Worm (Caenorhabditis elegans) whole organism, L1 larva: ENCODE results near the gene nlp-67.

ENCODE experiments used
- aly-2 ChIP-seq: fragments of 150-350 bp; optimal IDR thresholded peaks from 2 replicates; lab custom pipeline; 2014; ENCODE audit warnings: missing biosample characterization, missing genetic modification characterization
- egl-13 ChIP-seq: sonication (generic microtip); optimal IDR thresholded peaks from 2 replicates; lab custom pipeline; 2016; ENCODE audit warnings: missing genotype, missing genetic modification reagents, missing genetic modification characterization, missing compliant biosample characterization
- elt-2 ChIP-seq: sonication (generic microtip); optimal IDR thresholded peaks from 2 replicates; lab custom pipeline; 2016; ENCODE audit warnings: missing genetic modification characterization, mild to moderate bottlenecking, inconsistent platforms, missing compliant biosample characterization, missing genetic modification reagents
- lin-13 ChIP-seq: fragments of 150-350 bp; optimal IDR thresholded peaks from 2 replicates; lab custom pipeline; 2014; ENCODE audit warnings: missing biosample characterization, missing genetic modification reagents, missing genetic modification characterization
- lin-15B ChIP-seq: fragments of 150-350 bp; sonication (generic microtip); optimal IDR thresholded peaks from 3 replicates; lab custom pipeline; 2014; ENCODE audit warnings: missing biosample characterization, missing genetic modification characterization
- lin-35 ChIP-seq, 2 experiments: fragments of 150-350 bp; optimal IDR thresholded peaks; 2 replicates each; lab custom pipeline; 2014; ENCODE audit warnings: missing biosample characterization in 2 of 2, missing genetic modification characterization in 2 of 2, missing genetic modification reagents in 2 of 2
- nhr-20 ChIP-seq: sonication (generic microtip); optimal IDR thresholded peaks from 2 replicates; lab custom pipeline; 2016; ENCODE audit warnings: mild to moderate bottlenecking, missing genetic modification characterization, missing compliant biosample characterization
- pqm-1 ChIP-seq: sonication (generic microtip); optimal IDR thresholded peaks from 3 replicates; lab custom pipeline; 2017; ENCODE audit warnings: missing biosample characterization, missing genetic modification characterization
- snpc-4 ChIP-seq: fragments of 150-350 bp; optimal IDR thresholded peaks from 2 replicates; lab custom pipeline; 2014; ENCODE audit warnings: missing biosample characterization, missing genetic modification characterization
- unc-86 ChIP-seq: sonication (generic microtip); optimal IDR thresholded peaks from 2 replicates; lab custom pipeline; 2016; ENCODE audit warnings: missing genetic modification characterization, missing compliant biosample characterization
- ztf-11 ChIP-seq, 2 experiments: sonication (generic microtip); optimal IDR thresholded peaks; 2 replicates each; lab custom pipeline; 2016 to 2017; ENCODE audit warnings: missing genetic modification characterization in 2 of 2, missing biosample characterization in 1 of 2, missing compliant biosample characterization in 1 of 2
- ztf-4 ChIP-seq: fragments of 150-350 bp; optimal IDR thresholded peaks from 2 replicates; lab custom pipeline; 2014; ENCODE audit warnings: missing biosample characterization, missing genetic modification characterization

DNA sequence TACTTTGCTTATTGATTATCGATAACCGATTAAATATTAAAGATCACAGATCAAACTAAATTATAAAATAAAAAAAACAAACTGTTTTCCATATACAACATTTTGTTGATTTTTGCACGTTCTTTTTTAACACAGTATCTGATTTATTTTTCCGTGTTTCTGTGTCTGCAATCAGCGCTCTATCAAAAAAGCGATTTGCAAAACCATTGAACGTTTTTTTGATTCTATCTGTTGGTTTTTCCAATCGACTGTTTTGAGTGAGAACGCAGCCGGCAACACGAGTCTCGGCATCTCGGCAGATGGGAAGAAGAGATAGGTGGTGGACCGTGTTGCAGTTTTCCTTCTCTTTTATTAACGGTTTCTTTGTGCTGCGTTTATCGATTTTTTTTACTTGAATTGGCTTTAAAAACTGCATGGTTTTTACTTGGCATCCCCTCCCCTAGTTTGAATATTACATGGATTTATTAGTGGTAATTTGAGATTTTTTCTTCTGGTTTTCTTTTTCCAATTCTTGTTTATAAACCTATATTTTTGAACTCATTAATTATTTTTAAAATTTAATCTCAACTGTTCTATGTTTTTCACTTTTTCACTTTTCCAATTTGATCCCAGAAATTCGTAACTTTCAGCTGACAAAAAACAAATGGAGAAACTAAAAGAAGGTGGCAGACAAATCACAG, 5.2 kb downstream of the nlp-67 start, which contains the start of gene slc-25A21:
- TF ChIP-seq lin-13 (GFP tag; lab: Kevin White, UChicago) (no peak), egl-13 (tag; lab: Kevin White, UChicago) (no peak), lin-35 (GFP tag; optimal IDR thresholded peaks at IDR 0.05; lab: Kevin White, UChicago) (no peak), pqm-1 (no peak), nhr-20 (tag; lab: Kevin White, UChicago) (no peak), aly-2 (no peak), elt-2 (tag; lab: Kevin White, UChicago) (no peak), ztf-4 (tag; lab: Kevin White, UChicago) (no peak), lin-15B (tag; lab: Kevin White, UChicago) (no peak), unc-86 (tag; lab: Kevin White, UChicago) (no peak), snpc-4 (tag; lab: Kevin White, UChicago) (no peak), ztf-11 (tag; optimal IDR thresholded peaks at IDR 0.05; lab: Kevin White, UChicago) (no peak)
